Worm (Caenorhabditis elegans): ENCODE results near the gene ddr-2.

ddr-2 gene

DNA sequence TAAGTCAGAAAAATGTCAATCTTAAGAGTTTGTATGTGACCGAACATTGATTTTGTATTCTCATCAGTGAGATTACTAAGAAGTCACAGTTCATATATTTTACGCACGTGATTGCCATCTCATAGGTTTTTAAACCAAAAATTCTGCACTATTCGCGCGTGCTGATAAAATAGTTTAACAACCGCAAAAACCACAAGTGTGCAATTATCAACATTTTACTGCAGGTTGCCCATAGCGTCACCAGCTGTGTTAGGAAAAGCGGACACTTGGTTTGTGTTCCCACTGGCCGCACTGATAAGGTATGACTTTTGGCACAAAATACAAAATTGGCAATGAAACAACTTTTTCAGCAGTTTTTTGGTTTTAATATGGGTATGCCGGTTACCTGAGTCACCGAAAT is 25.0 kb upstream of the ddr-2 start (continued):
- TF ChIP-seq snpc-1.2 (GFP tag; IDR thresholded peaks at IDR 0.05) (no peak), attf-4 (tag; optimal IDR thresholded peaks at IDR 0.05) (no peak), tag-97 (GFP tag; IDR thresholded peaks at IDR 0.05) (no peak), ceh-32 (tag; optimal IDR thresholded peaks at IDR 0.05; ENCODE audit: poor library complexity) (no peak), ztf-7 (tag; optimal IDR thresholded peaks at IDR 0.05) (peak; percentile 4), ctbp-1 (GFP tag; IDR thresholded peaks at IDR 0.05) (no peak), nhr-76 (tag; optimal IDR thresholded peaks at IDR 0.05) (no peak), spr-1 (tag; optimal IDR thresholded peaks at IDR 0.05) (no peak), mxl-2 (GFP tag; conservative IDR thresholded peaks at IDR 0.05) (no peak), fos-1 (tag; optimal IDR thresholded peaks at IDR 0.05) (no peak), R02D3.7 (tag; optimal IDR thresholded peaks at IDR 0.05) (no peak), ceh-20 (GFP tag; IDR thresholded peaks at IDR 0.05) (no peak), nhr-11 (tag; optimal IDR thresholded peaks at IDR 0.05) (no peak), unc-62 (GFP tag; optimal IDR thresholded peaks at IDR 0.05 in 1 of 2) (no peak), unc-62 (tag; optimal IDR thresholded peaks at IDR 0.05) (no peak), lsy-2 (tag; optimal IDR thresholded peaks at IDR 0.05) (no peak), nhr-6 (tag; optimal IDR thresholded peaks at IDR 0.05) (no peak), skn-1 (tag; optimal IDR thresholded peaks at IDR 0.05) (no peak), nhr-77 (tag; optimal IDR thresholded peaks at IDR 0.05) (peak; percentile 79), nhr-237 (tag; optimal IDR thresholded peaks at IDR 0.05) (no peak), madf-5 (GFP tag; IDR thresholded peaks at IDR 0.05) (no peak), dmd-8 (GFP tag; IDR thresholded peaks at IDR 0.05) (no peak), Y75B8A.6 (GFP tag; IDR thresholded peaks at IDR 0.05) (0 out of 2 replicates have a peak, but pooled peaks have one; percentile 30), mdl-1 (tag; optimal IDR thresholded peaks at IDR 0.05) (peak in 1 of 2 experiments; percentile 69), gei-8 (GFP tag; optimal IDR thresholded peaks at IDR 0.05) (peak; percentile 84), snpc-4 (tag; optimal IDR thresholded peaks at IDR 0.05) (no peak), daf-16 (GFP tag; optimal IDR thresholded peaks at IDR 0.05) (peak in 1 of 2 experiments; percentile 53), daf-16 (tag; optimal IDR thresholded peaks at IDR 0.05) (peak; percentile 82), ces-1 (GFP tag; optimal IDR thresholded peaks at IDR 0.05) (no peak)

DNA sequence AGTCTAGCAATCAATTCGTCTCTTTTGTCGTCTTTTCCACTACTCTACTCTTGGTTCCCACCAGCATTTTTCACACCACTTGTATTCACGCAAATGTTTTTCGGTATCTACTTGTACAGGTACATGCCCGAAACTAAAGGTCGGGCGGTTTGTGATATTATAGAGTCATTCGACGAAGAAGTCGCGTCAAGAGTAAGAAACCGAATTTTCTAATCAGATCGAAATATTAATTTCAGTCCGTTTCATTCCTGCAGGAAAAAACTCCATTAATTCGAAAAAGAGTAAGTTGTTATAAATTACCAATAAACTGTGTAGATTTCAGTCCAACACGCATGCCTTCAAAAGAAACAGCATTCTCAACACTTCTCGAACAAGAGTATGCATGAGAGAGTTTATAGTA is 23.2 kb upstream of the ddr-2 start:
- no peak for TF ChIP-seq egl-27 (tag; optimal IDR thresholded peaks at IDR 0.05)
- TF ChIP-seq unc-62 (GFP tag; optimal IDR thresholded peaks at IDR 0.05 in 1 of 2) = peak in 1 of 2 experiments; percentile 93
- TF ChIP-seq unc-62 (tag; optimal IDR thresholded peaks at IDR 0.05) = no peak
- TF ChIP-seq lim-7 (GFP tag; IDR thresholded peaks at IDR 0.05) = no peak

DNA sequence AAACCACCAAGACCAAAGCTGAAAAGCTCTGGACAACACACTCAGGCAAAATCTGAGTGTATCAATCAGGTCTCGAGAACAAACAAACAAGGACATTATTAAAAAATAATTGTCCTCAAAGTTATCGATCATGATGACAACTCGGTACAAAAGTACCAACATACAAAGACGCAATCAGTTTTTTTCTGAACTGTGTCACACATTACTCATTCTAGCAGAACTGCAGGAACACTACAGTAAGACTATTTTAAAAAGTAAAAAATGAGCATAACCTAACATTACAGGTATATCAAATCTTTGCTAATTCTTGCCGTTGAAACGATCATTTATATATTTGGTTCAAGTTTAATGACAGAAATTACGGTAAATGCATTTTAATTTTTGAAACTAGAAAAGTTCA is 18.9 kb upstream of the ddr-2 start, which contains the start of gene K09C4.2:
TSS of gene K09C4.2 (plus strand) at position 301 of the 400 bp plus-strand sequence.
- TF ChIP-seq aha-1 (tag) (peak; percentile 29), dmd-8 (GFP tag; IDR thresholded peaks at IDR 0.05) (no peak), zip-11 (GFP tag; IDR thresholded peaks at IDR 0.05) (no peak), daf-19 (GFP tag; conservative IDR thresholded peaks at IDR 0.05) (no peak), F49E8.2 (tag; optimal IDR thresholded peaks at IDR 0.05; ENCODE audit: borderline replicate concordance) (no peak), zfp-2 (tag; optimal IDR thresholded peaks at IDR 0.05) (no peak), ceh-62 (tag; optimal IDR thresholded peaks at IDR 0.05) (no peak), T26A8.4 (GFP tag; IDR thresholded peaks at IDR 0.05) (no peak)

DNA sequence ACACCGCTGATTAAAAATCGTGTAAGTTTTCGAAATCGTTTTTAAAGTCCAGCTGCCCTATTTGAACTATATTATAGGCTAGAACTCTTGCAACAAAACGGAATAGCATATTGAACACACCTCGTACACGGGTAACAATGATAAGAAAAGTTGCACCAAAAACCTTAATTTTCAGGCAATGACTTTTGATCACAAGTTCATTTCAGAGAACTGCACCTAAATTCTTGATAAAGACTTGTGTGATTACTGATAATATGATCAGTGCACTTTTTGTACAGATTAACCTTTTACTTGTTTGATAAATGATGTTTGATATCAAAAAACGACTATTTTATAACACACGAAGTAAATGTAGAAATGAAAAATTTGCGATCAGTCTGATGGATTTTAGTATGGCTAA is 17.3 kb upstream of the ddr-2 start:
- TF ChIP-seq nhr-77 (tag; optimal IDR thresholded peaks at IDR 0.05) = peak; percentile 69
- TF ChIP-seq pqm-1 (tag; optimal IDR thresholded peaks at IDR 0.05) = peak; percentile 61
- TF ChIP-seq daf-12 (tag; optimal IDR thresholded peaks at IDR 0.05) = no peak
- TF ChIP-seq ceh-20 (GFP tag; IDR thresholded peaks at IDR 0.05) = no peak
- TF ChIP-seq nhr-28 (tag; optimal IDR thresholded peaks at IDR 0.05) = peak; percentile 78
- peak; percentile 71 for TF ChIP-seq aha-1 (tag)
- peak in 1 of 2 experiments; percentile 0 for TF ChIP-seq mdl-1 (tag; optimal IDR thresholded peaks at IDR 0.05)
- no peak for TF ChIP-seq php-3 (GFP tag; IDR thresholded peaks at IDR 0.05)
- peak; percentile 96 for TF ChIP-seq dmd-6 (GFP tag; IDR thresholded peaks at IDR 0.05)
- peak in 1 of 2 experiments; percentile 78 for TF ChIP-seq unc-62 (GFP tag; optimal IDR thresholded peaks at IDR 0.05 in 1 of 2)
- no peak for TF ChIP-seq unc-62 (tag; optimal IDR thresholded peaks at IDR 0.05)
- TF ChIP-seq nhr-48 (tag; optimal IDR thresholded peaks at IDR 0.05) = peak; percentile 39
- TF ChIP-seq ama-1 (optimal IDR thresholded peaks at IDR 0.05) = no peak
- peak; percentile 18 for TF ChIP-seq hlh-30 (tag; optimal IDR thresholded peaks at IDR 0.05; ENCODE audit: insufficient read depth)
- TF ChIP-seq daf-16 (GFP tag; optimal IDR thresholded peaks at IDR 0.05) = no peak
- TF ChIP-seq daf-16 (tag; optimal IDR thresholded peaks at IDR 0.05) = peak; percentile 73
- TF ChIP-seq dve-1 (tag; optimal IDR thresholded peaks at IDR 0.05; ENCODE audit: insufficient read depth) = peak; percentile 59
- TF ChIP-seq hlh-11 (tag; optimal IDR thresholded peaks at IDR 0.05) = peak; percentile 58

All from whole organism, L4 larva.